Fruit fly (Drosophila melanogaster) whole organism, prepupa: ENCODE data around the gene vig.

ENCODE experiments used
- CG10631 ChIP-seq: fragments of 200-800 bp; sonication (Bioruptor generic); optimal IDR thresholded peaks from 2 replicates; lab custom pipeline; 2016; ENCODE audit warnings: missing biosample characterization, missing genetic modification characterization
- CG10669 ChIP-seq: fragments of 200-800 bp; sonication (Bioruptor generic); optimal IDR thresholded peaks from 3 replicates; lab custom pipeline; 2018; ENCODE audit warnings: missing biosample characterization, mild to moderate bottlenecking, missing genetic modification characterization, moderate library complexity
- CG11762 ChIP-seq: fragments of 200-800 bp; sonication (Bioruptor generic); optimal IDR thresholded peaks from 3 replicates; lab custom pipeline; 2016; ENCODE audit warnings: missing biosample characterization, missing genetic modification characterization; ENCODE audit not compliant: insufficient read depth
- CG11902 ChIP-seq: fragments of 200-800 bp; sonication (Bioruptor generic); optimal IDR thresholded peaks from 3 replicates; lab custom pipeline; 2016; ENCODE audit warnings: missing biosample characterization, missing genetic modification characterization
- CG15336 ChIP-seq: fragments of 200-800 bp; sonication (Bioruptor generic); IDR thresholded peaks from 2 replicates; pipeline ENCODE4 v1.3.6; 2022; ENCODE audit warnings: missing biosample characterization, missing genetic modification characterization
- CG16779 ChIP-seq: fragments of 200-800 bp; sonication (Bioruptor generic); optimal IDR thresholded peaks from 3 replicates; lab custom pipeline; 2017; ENCODE audit warnings: missing biosample characterization, mild to moderate bottlenecking, missing genetic modification characterization
- CG3032 ChIP-seq: fragments of 200-800 bp; optimal IDR thresholded peaks from 2 replicates; lab custom pipeline; 2019; ENCODE audit warnings: missing biosample characterization, mild to moderate bottlenecking, missing genetic modification characterization, moderate library complexity
- CG34406 ChIP-seq: fragments of 200-800 bp; sonication (Bioruptor generic); optimal IDR thresholded peaks from 3 replicates; lab custom pipeline; 2016; ENCODE audit warnings: missing biosample characterization, missing genetic modification characterization
- CG3919 ChIP-seq: fragments of 200-800 bp; sonication (Bioruptor generic); optimal IDR thresholded peaks from 3 replicates; lab custom pipeline; 2016; ENCODE audit warnings: missing biosample characterization, missing genetic modification characterization
- CG4318 ChIP-seq: fragments of 200-800 bp; sonication (Bioruptor generic); optimal IDR thresholded peaks from 3 replicates; lab custom pipeline; 2017; ENCODE audit warnings: missing biosample characterization, mild to moderate bottlenecking, missing genetic modification characterization
- CG6276 ChIP-seq: fragments of 200-800 bp; sonication (Bioruptor generic); optimal IDR thresholded peaks from 2 replicates; lab custom pipeline; 2017; ENCODE audit warnings: missing biosample characterization, mild to moderate bottlenecking, missing genetic modification characterization
- CG6792 ChIP-seq: fragments of 200-800 bp; sonication (Bioruptor generic); optimal IDR thresholded peaks from 3 replicates; lab custom pipeline; 2016; ENCODE audit warnings: missing biosample characterization, missing genetic modification characterization
- CG6808 ChIP-seq: fragments of 200-800 bp; sonication (Bioruptor generic); optimal IDR thresholded peaks from 3 replicates; lab custom pipeline; 2017; ENCODE audit warnings: missing biosample characterization, missing genetic modification characterization, mild to moderate bottlenecking, moderate library complexity, missing genetic modification reagents
- CG7368 ChIP-seq: fragments of 200-800 bp; sonication (Bioruptor generic); optimal IDR thresholded peaks from 3 replicates; lab custom pipeline; 2016; ENCODE audit warnings: missing biosample characterization, missing genetic modification characterization
- CG8119 ChIP-seq: fragments of 200-800 bp; sonication (Bioruptor generic); IDR thresholded peaks from 3 replicates; pipeline ENCODE4 v1.3.6; 2022; ENCODE audit warnings: missing biosample characterization, missing genetic modification characterization
- CG9139 ChIP-seq: fragments of 200-800 bp; sonication (Bioruptor generic); optimal IDR thresholded peaks from 3 replicates; lab custom pipeline; 2017; ENCODE audit warnings: missing biosample characterization, mild to moderate bottlenecking, missing genetic modification characterization
- Eip75B ChIP-seq: fragments of 200-800 bp; sonication (Bioruptor generic); optimal IDR thresholded peaks from 3 replicates; lab custom pipeline; 2016; ENCODE audit warnings: missing biosample characterization, missing genetic modification characterization
- Eip78C ChIP-seq: fragments of 200-800 bp; sonication (Bioruptor generic); peaks from one replicate; lab custom pipeline; 2016; ENCODE audit warnings: missing biosample characterization, missing genetic modification characterization
- Gug ChIP-seq: fragments of 200-800 bp; sonication (Bioruptor generic); IDR thresholded peaks from 2 replicates; pipeline ENCODE4 v1.3.6; 2022; ENCODE audit warnings: missing biosample characterization, missing genetic modification characterization
- Hr38 ChIP-seq: sonication (Bioruptor generic); optimal IDR thresholded peaks from 2 replicates; lab custom pipeline; 2016; ENCODE audit warnings: missing biosample characterization, missing genetic modification characterization
- Hr4 ChIP-seq: fragments of 200-800 bp; sonication (Bioruptor generic); optimal IDR thresholded peaks from 3 replicates; lab custom pipeline; 2016; ENCODE audit warnings: missing biosample characterization, missing genetic modification characterization
- Lpt ChIP-seq: fragments of 200-800 bp; sonication (Bioruptor generic); optimal IDR thresholded peaks from 3 replicates; lab custom pipeline; 2016; ENCODE audit warnings: missing biosample characterization, missing genetic modification characterization
- Met ChIP-seq: fragments of 200-800 bp; sonication (Bioruptor generic); optimal IDR thresholded peaks from 3 replicates; lab custom pipeline; 2016; ENCODE audit warnings: missing biosample characterization, missing genetic modification characterization
- OdsH ChIP-seq: fragments of 200-800 bp; sonication (Bioruptor generic); optimal IDR thresholded peaks from 3 replicates; lab custom pipeline; 2016; ENCODE audit warnings: missing biosample characterization, missing genetic modification characterization
- Sox102F ChIP-seq: fragments of 200-800 bp; sonication (Bioruptor generic); optimal IDR thresholded peaks from 2 replicates; lab custom pipeline; 2016; ENCODE audit warnings: missing biosample characterization, mild to moderate bottlenecking, missing genetic modification characterization
- Sox14 ChIP-seq: fragments of 200-800 bp; sonication (Bioruptor generic); optimal IDR thresholded peaks from 3 replicates; lab custom pipeline; 2016; ENCODE audit warnings: missing biosample characterization, missing genetic modification characterization
- acj6 ChIP-seq: fragments of 200-800 bp; sonication (Bioruptor generic); optimal IDR thresholded peaks from 3 replicates; lab custom pipeline; 2016; ENCODE audit warnings: missing biosample characterization, missing genetic modification characterization
- cyc ChIP-seq: fragments of 200-800 bp; sonication (Bioruptor generic); optimal IDR thresholded peaks from 3 replicates; lab custom pipeline; 2016; ENCODE audit warnings: missing biosample characterization, missing genetic modification characterization
- dsx ChIP-seq: fragments of 200-800 bp; optimal IDR thresholded peaks from 3 replicates; lab custom pipeline; 2019; ENCODE audit warnings: missing biosample characterization, mild to moderate bottlenecking, missing genetic modification characterization, moderate library complexity; ENCODE audit not compliant: poor library complexity, severe bottlenecking
- esn ChIP-seq: fragments of 200-800 bp; sonication (Bioruptor generic); optimal IDR thresholded peaks from 2 replicates; lab custom pipeline; 2016; ENCODE audit warnings: missing biosample characterization, mild to moderate bottlenecking, missing genetic modification characterization, moderate library complexity
- fkh ChIP-seq: fragments of 200-800 bp; sonication (Bioruptor generic); optimal IDR thresholded peaks from 3 replicates; lab custom pipeline; 2017; ENCODE audit warnings: missing biosample characterization, mild to moderate bottlenecking, missing genetic modification characterization, moderate library complexity
- lz ChIP-seq: fragments of 200-800 bp; sonication (Bioruptor generic); optimal IDR thresholded peaks from 3 replicates; lab custom pipeline; 2016; ENCODE audit warnings: missing biosample characterization, missing genetic modification characterization
- net ChIP-seq: fragments of 200-800 bp; sonication (Bioruptor generic); optimal IDR thresholded peaks from 3 replicates; lab custom pipeline; 2016; ENCODE audit warnings: missing biosample characterization, missing genetic modification characterization
- pdm3 ChIP-seq: fragments of 200-800 bp; sonication (Bioruptor generic); optimal IDR thresholded peaks from 3 replicates; lab custom pipeline; 2016; ENCODE audit warnings: missing biosample characterization, missing genetic modification characterization
- salr ChIP-seq, 2 experiments: fragments of 200-800 bp; sonication (Bioruptor generic); optimal IDR thresholded peaks; 3 replicates each; lab custom pipeline; 2016 to 2018; ENCODE audit warnings: missing biosample characterization in 2 of 2, missing genetic modification characterization in 2 of 2, mild to moderate bottlenecking in 1 of 2
- spab ChIP-seq: fragments of 200-800 bp; sonication (Bioruptor generic); optimal IDR thresholded peaks from 2 replicates; lab custom pipeline; 2017; ENCODE audit warnings: missing biosample characterization, mild to moderate bottlenecking, missing genetic modification characterization, missing genetic modification reagents
- ss ChIP-seq, 2 experiments: fragments of 200-800 bp; sonication (Bioruptor generic); optimal IDR thresholded peaks; 2 replicates in 1 of 2; 3 replicates in 1 of 2; lab custom pipeline; 2017 to 2018; ENCODE audit warnings: mild to moderate bottlenecking in 2 of 2, missing biosample characterization in 2 of 2, missing genetic modification characterization in 2 of 2, moderate library complexity in 1 of 2
- svp ChIP-seq: fragments of 200-800 bp; sonication (Bioruptor generic); peaks from one replicate; lab custom pipeline; 2016; ENCODE audit warnings: missing biosample characterization, missing genetic modification characterization
- topi ChIP-seq: fragments of 200-800 bp; sonication (Bioruptor generic); optimal IDR thresholded peaks from 3 replicates; lab custom pipeline; 2016; ENCODE audit warnings: missing biosample characterization, missing genetic modification characterization
- vri ChIP-seq: fragments of 200-800 bp; sonication (Bioruptor generic); optimal IDR thresholded peaks from 3 replicates; lab custom pipeline; 2016; ENCODE audit warnings: missing biosample characterization, mild to moderate bottlenecking, missing genetic modification characterization

Gene vig

dm6 chr2L:15107238-15107637 lies 37.1 kb upstream of the vig start:
- TF ChIP-seq esn (no peak), CG34406 (GFP tag; lab: Kevin White, UChicago) (no peak), CG16779 (tag; lab: Kevin White, UChicago) (no peak), CG15336 (GFP tag; lab: Robert Waterston, UW) (no peak), net (GFP tag; lab: Kevin White, UChicago) (no peak), svp (GFP tag; lab: Kevin White, UChicago) (no peak), Sox102F (GFP tag; lab: Kevin White, UChicago) (no peak), Lpt (no peak), ss (GFP tag; optimal IDR thresholded peaks at IDR 0.05; lab: Kevin White, UChicago) (no peak), Eip78C (GFP tag; lab: Kevin White, UChicago) (no peak)

dm6 chr2L:15106100-15106499 lies 36.0 kb upstream of the vig start:
- TF ChIP-seq svp (GFP tag; lab: Kevin White, UChicago) (peak; percentile 52), Eip75B (GFP tag; lab: Kevin White, UChicago) (no peak)

dm6 chr2L:15074465-15074864 lies 4.3 kb upstream of the vig start, which contains the start of gene wwk:
Gene wwk (plus strand): TSS chr2L:15074776.
- TF ChIP-seq svp (GFP tag; lab: Kevin White, UChicago) (peak; percentile 18), Met (GFP tag; lab: Kevin White, UChicago) (no peak)

- TF ChIP-seq acj6 (GFP tag; lab: Kevin White, UChicago): no peak
- no peak for TF ChIP-seq CG6792 (GFP tag; lab: Kevin White, UChicago)
- TF ChIP-seq ss (GFP tag; optimal IDR thresholded peaks at IDR 0.05; lab: Kevin White, UChicago): peak in 1 of 2 experiments; percentile 83
- TF ChIP-seq Eip78C (GFP tag; lab: Kevin White, UChicago): peak; percentile 48
- no peak for TF ChIP-seq net (GFP tag; lab: Kevin White, UChicago)
- no peak for TF ChIP-seq dsx (GFP tag; lab: Kevin White, UChicago)
- no peak for TF ChIP-seq OdsH (GFP tag; lab: Kevin White, UChicago)
- TF ChIP-seq pdm3 (GFP tag; lab: Kevin White, UChicago): no peak
- TF ChIP-seq lz (GFP tag; lab: Kevin White, UChicago): no peak
- TF ChIP-seq CG9139: no peak
- no peak for TF ChIP-seq topi (GFP tag; lab: Kevin White, UChicago)
- TF ChIP-seq salr (GFP tag; optimal IDR thresholded peaks at IDR 0.05; lab: Kevin White, UChicago): no peak
- no peak for TF ChIP-seq CG8119 (GFP tag; lab: Robert Waterston, UW)
- TF ChIP-seq vri (GFP tag; lab: Kevin White, UChicago): peak; percentile 64
- no peak for TF ChIP-seq CG6808 (GFP tag; lab: Kevin White, UChicago)
- peak; percentile 93 for TF ChIP-seq svp (GFP tag; lab: Kevin White, UChicago)
- TF ChIP-seq Sox14: peak; percentile 48
- TF ChIP-seq Sox102F (GFP tag; lab: Kevin White, UChicago): no peak
- no peak for TF ChIP-seq CG6276 (GFP tag; lab: Kevin White, UChicago)
- no peak for TF ChIP-seq Met (GFP tag; lab: Kevin White, UChicago)
- TF ChIP-seq CG3032 (tag; lab: Kevin White, UChicago): no peak
- TF ChIP-seq CG4318 (GFP tag; lab: Kevin White, UChicago): no peak
- TF ChIP-seq Eip75B (GFP tag; lab: Kevin White, UChicago): peak; percentile 20
- peak; percentile 74 for TF ChIP-seq fkh (GFP tag; lab: Kevin White, UChicago)
- no peak for TF ChIP-seq spab
- TF ChIP-seq CG11902 (GFP tag; lab: Kevin White, UChicago): no peak
- no peak for TF ChIP-seq esn
- TF ChIP-seq Hr38 (GFP tag; lab: Kevin White, UChicago): no peak
- no peak for TF ChIP-seq cyc (GFP tag; lab: Kevin White, UChicago)
- TF ChIP-seq Gug (GFP tag; lab: Robert Waterston, UW): no peak
- no peak for TF ChIP-seq CG3919 (GFP tag; lab: Kevin White, UChicago)
- TF ChIP-seq CG7368 (GFP tag; lab: Kevin White, UChicago): no peak
- no peak for TF ChIP-seq Hr4 (GFP tag; lab: Kevin White, UChicago)
- no peak for TF ChIP-seq CG11762 (GFP tag; lab: Kevin White, UChicago)
- no peak for TF ChIP-seq CG34406 (GFP tag; lab: Kevin White, UChicago)
- no peak for TF ChIP-seq CG10631
- TF ChIP-seq CG10669: no peak
Observed at dm6 chr2L:15067832-15068231, 2.3 kb downstream of the vig start.
